Worm (Caenorhabditis elegans) whole organism, L4 larva: ENCODE data around the gene F09E10.7.

Experiments
- D1046.2 ChIP-seq: fragments of 200-800 bp; sonication (Bioruptor generic); IDR thresholded peaks from 2 replicates; pipeline ENCODE4 v1.3.6; 2022; ENCODE audit warnings: missing genetic modification characterization, missing compliant biosample characterization
- F26F4.8 ChIP-seq: fragments of 200-800 bp; sonication (Bioruptor generic); conservative IDR thresholded peaks from 2 replicates; pipeline ENCODE4 v1.3.6; 2022; ENCODE audit warnings: missing genetic modification characterization, missing compliant biosample characterization
- F37D6.2 ChIP-seq: sonication (generic microtip); optimal IDR thresholded peaks from 2 replicates; lab custom pipeline; 2016; ENCODE audit warnings: mild to moderate bottlenecking, missing genetic modification characterization, missing compliant biosample characterization
- F44E2.7 ChIP-seq: fragments of 200-800 bp; sonication (Bioruptor generic); IDR thresholded peaks from 2 replicates; pipeline ENCODE4 v2.1.2; 2022; ENCODE audit warnings: missing genetic modification characterization, missing compliant biosample characterization
- F49E8.2 ChIP-seq: sonication (generic microtip); optimal IDR thresholded peaks from 2 replicates; lab custom pipeline; 2016; ENCODE audit warnings: missing compliant biosample characterization, mild to moderate bottlenecking, missing genetic modification characterization, borderline replicate concordance
- Y105C5A.15 ChIP-seq: fragments of 200-800 bp; sonication (Bioruptor generic); IDR thresholded peaks from 2 replicates; pipeline ENCODE4 v1.3.6; 2022; ENCODE audit warnings: missing genetic modification characterization, missing compliant biosample characterization
- Y48G9A.11 ChIP-seq: fragments of 200-800 bp; sonication (Bioruptor generic); IDR thresholded peaks from 2 replicates; pipeline ENCODE4 v1.3.6; 2022; ENCODE audit warnings: missing genetic modification reagents, missing genetic modification characterization, missing compliant biosample characterization
- Y75B8A.6 ChIP-seq: fragments of 200-800 bp; sonication (Bioruptor generic); IDR thresholded peaks from 2 replicates; pipeline ENCODE4 v1.3.6; 2022; ENCODE audit warnings: missing genetic modification reagents, missing genetic modification characterization, missing compliant biosample characterization
- ZK546.5 ChIP-seq, 2 experiments: sonication (generic microtip); optimal IDR thresholded peaks; 2 replicates each; lab custom pipeline; 2017; ENCODE audit warnings: missing biosample characterization in 2 of 2, missing genetic modification characterization in 2 of 2
- aha-1 ChIP-seq: fragments of 150-350 bp; peaks from one replicate; lab custom pipeline; 2014; ENCODE audit warnings: missing biosample characterization, missing genetic modification characterization
- aly-2 ChIP-seq: sonication (generic microtip); optimal IDR thresholded peaks from 2 replicates; lab custom pipeline; 2018; ENCODE audit warnings: missing biosample characterization, missing genetic modification characterization
- ceh-28 ChIP-seq: fragments of 150-350 bp; optimal IDR thresholded peaks from 2 replicates; lab custom pipeline; 2014; ENCODE audit warnings: missing biosample characterization, missing genetic modification reagents, missing genetic modification characterization
- ceh-44 ChIP-seq: fragments of 200-800 bp; sonication (Bioruptor generic); IDR thresholded peaks from 2 replicates; pipeline ENCODE4 v1.3.6; 2022; ENCODE audit warnings: missing genetic modification reagents, missing genetic modification characterization, missing compliant biosample characterization
- ceh-82 ChIP-seq: sonication (generic microtip); optimal IDR thresholded peaks from 2 replicates; lab custom pipeline; 2017; ENCODE audit warnings: missing biosample characterization, missing genetic modification characterization
- ces-1 ChIP-seq: fragments of 150-350 bp; sonication (generic microtip); optimal IDR thresholded peaks from 4 replicates; lab custom pipeline; 2014; ENCODE audit warnings: missing biosample characterization, missing genetic modification reagents, missing genetic modification characterization
- ctbp-1 ChIP-seq: fragments of 200-800 bp; sonication (Bioruptor generic); IDR thresholded peaks from 2 replicates; pipeline ENCODE4 v1.3.6; 2022; ENCODE audit warnings: missing genetic modification reagents, missing genetic modification characterization, missing compliant biosample characterization
- daf-8 ChIP-seq: fragments of 200-800 bp; sonication (Bioruptor generic); IDR thresholded peaks from 2 replicates; pipeline ENCODE4 v1.3.6; 2022; ENCODE audit warnings: missing genetic modification characterization, missing compliant biosample characterization
- dmd-9 ChIP-seq: fragments of 200-800 bp; sonication (Bioruptor generic); IDR thresholded peaks from 2 replicates; pipeline ENCODE4 v1.3.6; 2022; ENCODE audit warnings: missing genetic modification reagents, missing genetic modification characterization, missing compliant biosample characterization
- egl-27 ChIP-seq: sonication (generic microtip); optimal IDR thresholded peaks from 3 replicates; lab custom pipeline; 2017; ENCODE audit warnings: missing biosample characterization, missing genetic modification reagents, missing genetic modification characterization
- egl-43 ChIP-seq: fragments of 200-800 bp; sonication (Bioruptor generic); IDR thresholded peaks from 2 replicates; pipeline ENCODE4 v1.3.6; 2022; ENCODE audit warnings: missing genetic modification reagents, missing genetic modification characterization, missing compliant biosample characterization
- hif-1 ChIP-seq, 2 experiments: sonication (generic microtip); optimal IDR thresholded peaks; 2 replicates each; lab custom pipeline; 2016 to 2017; ENCODE audit warnings: missing compliant biosample characterization in 2 of 2, missing genetic modification characterization in 2 of 2, missing genetic modification reagents in 2 of 2, missing genotype in 2 of 2, mild to moderate bottlenecking in 1 of 2
- hlh-11 ChIP-seq: fragments of 200-800 bp; sonication (Bioruptor generic); optimal IDR thresholded peaks from 2 replicates; lab custom pipeline; 2018; ENCODE audit warnings: mild to moderate bottlenecking, missing genetic modification characterization, missing compliant biosample characterization
- hlh-30 ChIP-seq: sonication (generic microtip); optimal IDR thresholded peaks from 2 replicates; lab custom pipeline; 2017; ENCODE audit warnings: antibody characterized with exemption, mild to moderate bottlenecking, missing genetic modification characterization, missing compliant biosample characterization; ENCODE audit not compliant: insufficient read depth
- hmg-1.1 ChIP-seq: fragments of 200-800 bp; sonication (Bioruptor generic); IDR thresholded peaks from 2 replicates; pipeline ENCODE4 v1.3.6; 2022; ENCODE audit warnings: missing genetic modification reagents, missing genetic modification characterization, missing compliant biosample characterization
- lin-1 ChIP-seq: fragments of 200-800 bp; sonication (Bioruptor generic); IDR thresholded peaks from 2 replicates; pipeline ENCODE4 v1.3.6; 2022; ENCODE audit warnings: missing genetic modification reagents, missing genetic modification characterization, missing compliant biosample characterization
- lin-29 ChIP-seq: fragments of 200-800 bp; sonication (Bioruptor generic); IDR thresholded peaks from 2 replicates; pipeline ENCODE4 v1.3.6; 2022; ENCODE audit warnings: missing genetic modification reagents, missing genetic modification characterization, missing compliant biosample characterization
- lir-3 ChIP-seq: sonication (generic microtip); optimal IDR thresholded peaks from 2 replicates; lab custom pipeline; 2016; ENCODE audit warnings: mild to moderate bottlenecking, missing genetic modification characterization, missing compliant biosample characterization
- madf-9 ChIP-seq: fragments of 200-800 bp; sonication (Bioruptor generic); conservative IDR thresholded peaks from 2 replicates; pipeline ENCODE4 v1.3.6; 2022; ENCODE audit warnings: missing genetic modification reagents, missing genetic modification characterization, missing compliant biosample characterization
- mdt-29 ChIP-seq: fragments of 200-800 bp; sonication (Bioruptor generic); IDR thresholded peaks from 2 replicates; pipeline ENCODE4 v1.3.6; 2022; ENCODE audit warnings: missing genetic modification reagents, missing genetic modification characterization, missing compliant biosample characterization
- mxl-3 ChIP-seq: fragments of 200-800 bp; sonication (Bioruptor generic); optimal IDR thresholded peaks from 2 replicates; lab custom pipeline; 2018; ENCODE audit warnings: mild to moderate bottlenecking, missing genetic modification characterization, missing compliant biosample characterization
- nhr-11 ChIP-seq: fragments of 150-350 bp; optimal IDR thresholded peaks from 2 replicates; lab custom pipeline; 2014; ENCODE audit warnings: missing biosample characterization, missing genetic modification characterization
- nhr-28 ChIP-seq: fragments of 150-350 bp; optimal IDR thresholded peaks from 2 replicates; lab custom pipeline; 2014; ENCODE audit warnings: missing biosample characterization, missing genetic modification characterization
- nhr-41 ChIP-seq: fragments of 200-800 bp; sonication (Bioruptor generic); IDR thresholded peaks from 2 replicates; pipeline ENCODE4 v1.3.6; 2022; ENCODE audit warnings: missing genetic modification reagents, missing genetic modification characterization, missing compliant biosample characterization
- nhr-42 ChIP-seq: fragments of 200-800 bp; sonication (Bioruptor generic); IDR thresholded peaks from 2 replicates; pipeline ENCODE4 v1.3.6; 2022; ENCODE audit warnings: missing genetic modification characterization, missing compliant biosample characterization
- php-3 ChIP-seq: fragments of 200-800 bp; sonication (Bioruptor generic); IDR thresholded peaks from 2 replicates; pipeline ENCODE4 v1.3.6; 2022; ENCODE audit warnings: missing genetic modification reagents, missing genetic modification characterization, missing compliant biosample characterization
- saeg-2 ChIP-seq: fragments of 200-800 bp; sonication (Bioruptor generic); IDR thresholded peaks from 2 replicates; pipeline ENCODE4 v1.3.6; 2022; ENCODE audit warnings: missing genetic modification reagents, missing genetic modification characterization, missing compliant biosample characterization
- set-16 ChIP-seq: fragments of 200-800 bp; sonication (Bioruptor generic); IDR thresholded peaks from 2 replicates; pipeline ENCODE4 v1.3.6; 2022; ENCODE audit warnings: missing genetic modification reagents, missing genetic modification characterization, missing compliant biosample characterization
- snpc-4 ChIP-seq: fragments of 150-350 bp; optimal IDR thresholded peaks from 2 replicates; lab custom pipeline; 2014; ENCODE audit warnings: missing biosample characterization, missing genetic modification characterization
- spr-1 ChIP-seq: sonication (generic microtip); optimal IDR thresholded peaks from 2 replicates; lab custom pipeline; 2016; ENCODE audit warnings: mild to moderate bottlenecking, missing genetic modification characterization, missing compliant biosample characterization
- spr-3 ChIP-seq: fragments of 200-800 bp; sonication (Bioruptor generic); optimal IDR thresholded peaks from 2 replicates; lab custom pipeline; 2018; ENCODE audit warnings: mild to moderate bottlenecking, missing genetic modification characterization, missing compliant biosample characterization
- unc-62 ChIP-seq, 3 experiments: fragments of 150-350 bp in 1 of 3; sonication (generic microtip); optimal IDR thresholded peaks in 2 of 3; peaks in 1 of 3; 1 replicate in 1 of 3; 2 replicates in 2 of 3; lab custom pipeline; 2014 to 2017; ENCODE audit warnings: missing biosample characterization in 3 of 3, missing genetic modification characterization in 3 of 3, missing genetic modification reagents in 3 of 3, missing genotype in 1 of 3
- vab-7 ChIP-seq: fragments of 200-800 bp; sonication (Bioruptor generic); IDR thresholded peaks from 2 replicates; pipeline ENCODE4 v1.3.6; 2022; ENCODE audit warnings: missing genetic modification reagents, missing genetic modification characterization, missing compliant biosample characterization
- zfp-2 ChIP-seq: sonication (generic microtip); optimal IDR thresholded peaks from 2 replicates; lab custom pipeline; 2016; ENCODE audit warnings: mild to moderate bottlenecking, missing genetic modification characterization, missing compliant biosample characterization
- zfp-3 ChIP-seq: fragments of 200-800 bp; sonication (Bioruptor generic); conservative IDR thresholded peaks from 2 replicates; pipeline ENCODE4 v1.3.6; 2022; ENCODE audit warnings: missing genetic modification reagents, missing genetic modification characterization, missing compliant biosample characterization
- ztf-11 ChIP-seq: fragments of 150-350 bp; optimal IDR thresholded peaks from 2 replicates; lab custom pipeline; 2014; ENCODE audit warnings: missing biosample characterization, missing genetic modification characterization

Gene F09E10.7

ce11 chrX:1522068-1522467, 20.4 kb upstream of the F09E10.7 start (continued):
- TF ChIP-seq F37D6.2 (no peak), Y48G9A.11 (GFP tag; lab: Robert Waterston, UW) (no peak), F26F4.8 (GFP tag; lab: Robert Waterston, UW) (no peak), mxl-3 (GFP tag; lab: Kevin White, UChicago) (no peak), set-16 (peak; percentile 36; the same call in 1 of the 2 replicates), ceh-44 (no peak), D1046.2 (no peak), Y105C5A.15 (GFP tag; lab: Robert Waterston, UW) (no peak), dmd-9 (no peak), F44E2.7 (GFP tag; lab: Robert Waterston, UW) (no peak), spr-3 (no peak), zfp-3 (GFP tag; lab: Robert Waterston, UW) (no peak), aly-2 (no peak), zfp-2 (no peak), egl-43 (GFP tag; lab: Robert Waterston, UW) (no peak), lin-1 (no peak), ztf-11 (tag; lab: Kevin White, UChicago) (no peak), nhr-11 (tag; lab: Kevin White, UChicago) (peak; percentile 19), hmg-1.1 (no peak), saeg-2 (GFP tag; lab: Robert Waterston, UW) (no peak), vab-7 (GFP tag; lab: Robert Waterston, UW) (no peak), F49E8.2 (tag; lab: Kevin White, UChicago) (no peak), hif-1 (tag; optimal IDR thresholded peaks at IDR 0.05; lab: Kevin White, UChicago) (no peak), hlh-30 (peak; percentile 82), hlh-11 (peak; percentile 60), nhr-28 (tag; lab: Kevin White, UChicago) (no peak), lin-29 (GFP tag; lab: Robert Waterston, UW) (no peak)

ce11 chrX:1521387-1521786, 19.7 kb upstream of the F09E10.7 start, which contains the start of gene toca-1:
Gene toca-1 (minus strand): TSS chrX:1521487.
- no peak for TF ChIP-seq unc-62 (GFP tag; optimal IDR thresholded peaks at IDR 0.05 in 1 of 2; lab: Kevin White, UChicago)
- TF ChIP-seq unc-62 (tag; optimal IDR thresholded peaks at IDR 0.05; lab: Kevin White, UChicago), result no peak
- no peak for TF ChIP-seq dmd-9
- TF ChIP-seq ces-1 (GFP tag; lab: Kevin White, UChicago), result no peak
- TF ChIP-seq mdt-29 (GFP tag; lab: Robert Waterston, UW), result no peak
- TF ChIP-seq Y48G9A.11 (GFP tag; lab: Robert Waterston, UW), result no peak
- no peak for TF ChIP-seq egl-27 (tag; lab: Kevin White, UChicago)
- TF ChIP-seq madf-9 (GFP tag; lab: Robert Waterston, UW), result no peak
- TF ChIP-seq F37D6.2, result no peak
- TF ChIP-seq hlh-30, result no peak
- no peak for TF ChIP-seq lir-3
- no peak for TF ChIP-seq hif-1 (tag; optimal IDR thresholded peaks at IDR 0.05; lab: Kevin White, UChicago)
- TF ChIP-seq aly-2, result no peak
- TF ChIP-seq nhr-11 (tag; lab: Kevin White, UChicago), result no peak
- TF ChIP-seq ctbp-1, result no peak

ce11 chrX:1517519-1517918, 15.9 kb upstream of the F09E10.7 start:
- no peak for TF ChIP-seq mxl-3 (GFP tag; lab: Kevin White, UChicago)
- TF ChIP-seq nhr-42, result no peak
- no peak for TF ChIP-seq spr-1 (tag; lab: Kevin White, UChicago)
- no peak for TF ChIP-seq zfp-2
- TF ChIP-seq set-16, result peak; percentile 40; the same call in 1 of the 2 replicates
- TF ChIP-seq ZK546.5 (tag; optimal IDR thresholded peaks at IDR 0.05; lab: Kevin White, UChicago), result no peak
- TF ChIP-seq ctbp-1, result no peak
- TF ChIP-seq snpc-4 (tag; lab: Kevin White, UChicago), result no peak
- no peak for TF ChIP-seq nhr-41 (GFP tag; lab: Robert Waterston, UW)
- TF ChIP-seq aha-1 (tag; lab: Kevin White, UChicago), result peak; percentile 94
- TF ChIP-seq ceh-28 (tag; lab: Kevin White, UChicago), result no peak
- TF ChIP-seq php-3, result no peak
- no peak for TF ChIP-seq ceh-82 (tag; lab: Kevin White, UChicago)
- TF ChIP-seq lir-3, result no peak
- TF ChIP-seq daf-8, result no peak
- no peak for TF ChIP-seq Y105C5A.15 (GFP tag; lab: Robert Waterston, UW)
- TF ChIP-seq Y75B8A.6, result no peak
